Worm (Caenorhabditis elegans) whole organism, L1 larva: Measurements from ENCODE around the gene T23B5.6.
"Not testable (repeated sequence)": the region's sequence is repeated elsewhere in the genome, so short reads cannot be mapped to it uniquely, and the experiment has no call there.

Experiments used
- C34B4.2 ChIP-seq: sonication (generic microtip); optimal IDR thresholded peaks from 2 replicates; lab custom pipeline; 2017; ENCODE audit warnings: mild to moderate bottlenecking, missing genetic modification characterization, missing compliant biosample characterization
- F16B12.6 ChIP-seq: fragments of 150-350 bp; optimal IDR thresholded peaks from 2 replicates; lab custom pipeline; 2014; ENCODE audit warnings: missing biosample characterization, missing genetic modification characterization
- Y116A8C.19 ChIP-seq: sonication (generic microtip); optimal IDR thresholded peaks from 2 replicates; lab custom pipeline; 2016; ENCODE audit warnings: missing compliant biosample characterization, missing genetic modification characterization, borderline replicate concordance
- blmp-1 ChIP-seq: fragments of 150-350 bp; optimal IDR thresholded peaks from 2 replicates; lab custom pipeline; 2014; ENCODE audit warnings: missing biosample characterization, missing genetic modification characterization
- ceh-63 ChIP-seq: fragments of 200-800 bp; sonication (Bioruptor generic); optimal IDR thresholded peaks from 2 replicates; lab custom pipeline; 2018; ENCODE audit warnings: mild to moderate bottlenecking, missing genetic modification characterization, missing compliant biosample characterization
- ceh-8 ChIP-seq: fragments of 200-800 bp; sonication (Bioruptor generic); optimal IDR thresholded peaks from 2 replicates; lab custom pipeline; 2018; ENCODE audit warnings: mild to moderate bottlenecking, missing genetic modification characterization, moderate library complexity, missing compliant biosample characterization
- ceh-82 ChIP-seq, 3 experiments: fragments of 150-350 bp in 1 of 3; sonication (generic microtip) in 2 of 3; optimal IDR thresholded peaks; 2 replicates each; lab custom pipeline; 2014 to 2017; ENCODE audit warnings: missing biosample characterization in 3 of 3, missing genetic modification characterization in 3 of 3
- ceh-88 ChIP-seq: fragments of 200-800 bp; sonication (Bioruptor generic); IDR thresholded peaks from 2 replicates; pipeline ENCODE4 v1.3.6; 2022; ENCODE audit warnings: missing genetic modification characterization, missing compliant biosample characterization
- dpl-1 ChIP-seq, 3 experiments: fragments of 150-350 bp in 2 of 3; sonication (generic microtip) in 1 of 3; optimal IDR thresholded peaks; 2 replicates each; lab custom pipeline; 2014 to 2017; ENCODE audit warnings: missing biosample characterization in 3 of 3, missing genetic modification characterization in 3 of 3, missing genetic modification reagents in 3 of 3
- dsc-1 ChIP-seq: sonication (generic microtip); optimal IDR thresholded peaks from 2 replicates; lab custom pipeline; 2016; ENCODE audit warnings: mild to moderate bottlenecking, missing genetic modification characterization, missing compliant biosample characterization
- efl-1 ChIP-seq, 4 experiments: fragments of 150-350 bp; optimal IDR thresholded peaks in 3 of 4; peaks in 1 of 4; 1 replicate in 1 of 4; 2 replicates in 3 of 4; lab custom pipeline; 2014; ENCODE audit warnings: missing biosample characterization in 2 of 4, missing genetic modification characterization in 2 of 4, missing genetic modification reagents in 2 of 4
- efl-3 ChIP-seq: fragments of 200-800 bp; sonication (Bioruptor generic); optimal IDR thresholded peaks from 2 replicates; lab custom pipeline; 2018; ENCODE audit warnings: mild to moderate bottlenecking, missing genetic modification characterization, missing compliant biosample characterization
- egl-13 ChIP-seq: sonication (generic microtip); optimal IDR thresholded peaks from 2 replicates; lab custom pipeline; 2016; ENCODE audit warnings: missing genotype, missing genetic modification reagents, missing genetic modification characterization, missing compliant biosample characterization
- elt-3 ChIP-seq, 6 experiments: fragments of 150-350 bp in 1 of 6; sonication (generic microtip); optimal IDR thresholded peaks; 2 replicates each; lab custom pipeline; 2017 to 2018; ENCODE audit warnings: missing biosample characterization in 6 of 6, missing genetic modification characterization in 6 of 6, inconsistent platforms in 1 of 6
- ets-5 ChIP-seq: fragments of 200-800 bp; sonication (Bioruptor generic); IDR thresholded peaks from 2 replicates; pipeline ENCODE4 v1.3.6; 2022; ENCODE audit warnings: missing genetic modification characterization, missing compliant biosample characterization
- fkh-4 ChIP-seq: sonication (generic microtip); optimal IDR thresholded peaks from 2 replicates; lab custom pipeline; 2016; ENCODE audit warnings: missing compliant biosample characterization, missing genetic modification characterization, borderline replicate concordance
- grh-1 ChIP-seq: fragments of 200-800 bp; sonication (Bioruptor generic); IDR thresholded peaks from 2 replicates; pipeline ENCODE4 v1.3.6; 2022; ENCODE audit warnings: missing genetic modification reagents, missing genetic modification characterization, missing compliant biosample characterization
- irx-1 ChIP-seq: sonication (generic microtip); optimal IDR thresholded peaks from 2 replicates; lab custom pipeline; 2016; ENCODE audit warnings: missing genetic modification characterization, missing compliant biosample characterization
- isw-1 ChIP-seq: fragments of 200-800 bp; sonication (Bioruptor generic); IDR thresholded peaks from 2 replicates; pipeline ENCODE4 v1.3.6; 2022; ENCODE audit warnings: missing genetic modification characterization, missing compliant biosample characterization
- jun-1 ChIP-seq: fragments of 150-350 bp; optimal IDR thresholded peaks from 2 replicates; lab custom pipeline; 2014; ENCODE audit warnings: missing biosample characterization, missing genetic modification reagents, missing genetic modification characterization
- lin-14 ChIP-seq: fragments of 200-800 bp; sonication (Bioruptor generic); optimal IDR thresholded peaks from 2 replicates; lab custom pipeline; 2018; ENCODE audit warnings: mild to moderate bottlenecking, missing genetic modification characterization, moderate library complexity, missing compliant biosample characterization
- lin-15B ChIP-seq: fragments of 150-350 bp; sonication (generic microtip); optimal IDR thresholded peaks from 3 replicates; lab custom pipeline; 2014; ENCODE audit warnings: missing biosample characterization, missing genetic modification characterization
- mab-9 ChIP-seq: fragments of 200-800 bp; sonication (Bioruptor generic); IDR thresholded peaks from 2 replicates; pipeline ENCODE4 v1.3.6; 2022; ENCODE audit warnings: missing genetic modification reagents, missing genetic modification characterization, missing compliant biosample characterization
- mdl-1 ChIP-seq, 2 experiments: fragments of 150-350 bp; optimal IDR thresholded peaks; 2 replicates each; lab custom pipeline; 2014 to 2017; ENCODE audit warnings: missing biosample characterization in 2 of 2, missing genetic modification characterization in 2 of 2, inconsistent platforms in 1 of 2
- mef-2 ChIP-seq: fragments of 150-350 bp; optimal IDR thresholded peaks from 2 replicates; lab custom pipeline; 2014; ENCODE audit warnings: missing biosample characterization, missing genetic modification characterization
- mep-1 ChIP-seq: fragments of 150-350 bp; optimal IDR thresholded peaks from 2 replicates; lab custom pipeline; 2014; ENCODE audit warnings: missing biosample characterization, missing genetic modification characterization
- nhr-11 ChIP-seq: fragments of 150-350 bp; optimal IDR thresholded peaks from 2 replicates; lab custom pipeline; 2014; ENCODE audit warnings: missing biosample characterization, missing genetic modification characterization
- nhr-12 ChIP-seq: sonication (generic microtip); optimal IDR thresholded peaks from 2 replicates; lab custom pipeline; 2017; ENCODE audit warnings: missing biosample characterization, missing genetic modification characterization
- nhr-19 ChIP-seq: fragments of 200-800 bp; sonication (Bioruptor generic); conservative IDR thresholded peaks from 2 replicates; pipeline ENCODE4 v1.3.6; 2022; ENCODE audit warnings: missing genetic modification characterization, missing compliant biosample characterization
- nhr-77 ChIP-seq: fragments of 150-350 bp; optimal IDR thresholded peaks from 2 replicates; lab custom pipeline; 2014; ENCODE audit warnings: missing biosample characterization, missing genetic modification characterization
- nhr-85 ChIP-seq: sonication (generic microtip); peaks from one replicate; lab custom pipeline; 2016; ENCODE audit warnings: missing genetic modification characterization, inconsistent platforms, missing compliant biosample characterization
- nhr-90 ChIP-seq: sonication (generic microtip); optimal IDR thresholded peaks from 2 replicates; lab custom pipeline; 2016; ENCODE audit warnings: mild to moderate bottlenecking, missing genetic modification characterization, missing compliant biosample characterization; ENCODE audit not compliant: poor library complexity
- pag-3 ChIP-seq: sonication (generic microtip); optimal IDR thresholded peaks from 2 replicates; lab custom pipeline; 2017; ENCODE audit warnings: missing genetic modification characterization, mild to moderate bottlenecking, missing compliant biosample characterization, antibody characterized with exemption, borderline replicate concordance; ENCODE audit not compliant: insufficient read depth
- pqm-1 ChIP-seq: sonication (generic microtip); optimal IDR thresholded peaks from 3 replicates; lab custom pipeline; 2017; ENCODE audit warnings: missing biosample characterization, missing genetic modification characterization
- rnt-1 ChIP-seq: sonication (generic microtip); optimal IDR thresholded peaks from 2 replicates; lab custom pipeline; 2016; ENCODE audit warnings: mild to moderate bottlenecking, missing genetic modification characterization, moderate library complexity, missing compliant biosample characterization
- sox-4 ChIP-seq: sonication (generic microtip); optimal IDR thresholded peaks from 2 replicates; lab custom pipeline; 2016; ENCODE audit warnings: missing genetic modification characterization, missing compliant biosample characterization
- sptf-1 ChIP-seq: fragments of 150-350 bp; optimal IDR thresholded peaks from 2 replicates; lab custom pipeline; 2014; ENCODE audit warnings: missing biosample characterization, missing genetic modification characterization
- sup-37 ChIP-seq: fragments of 200-800 bp; sonication (Bioruptor generic); optimal IDR thresholded peaks from 2 replicates; lab custom pipeline; 2018; ENCODE audit warnings: mild to moderate bottlenecking, missing genetic modification characterization, missing compliant biosample characterization
- swsn-7 ChIP-seq: sonication (generic microtip); optimal IDR thresholded peaks from 2 replicates; lab custom pipeline; 2016; ENCODE audit warnings: missing genetic modification characterization, missing compliant biosample characterization
- tbx-2 ChIP-seq: sonication (generic microtip); optimal IDR thresholded peaks from 2 replicates; lab custom pipeline; 2016; ENCODE audit warnings: missing genetic modification characterization, missing compliant biosample characterization
- unc-130 ChIP-seq: fragments of 150-350 bp; optimal IDR thresholded peaks from 2 replicates; lab custom pipeline; 2017; ENCODE audit warnings: missing biosample characterization, missing genetic modification characterization, inconsistent platforms
- unc-30 ChIP-seq: sonication (generic microtip); optimal IDR thresholded peaks from 2 replicates; lab custom pipeline; 2017; ENCODE audit warnings: missing biosample characterization, missing genetic modification characterization
- unc-98 ChIP-seq: fragments of 200-800 bp; sonication (Bioruptor generic); IDR thresholded peaks from 2 replicates; pipeline ENCODE4 v1.3.6; 2022; ENCODE audit warnings: missing genetic modification characterization, missing compliant biosample characterization
- vab-15 ChIP-seq: sonication (generic microtip); optimal IDR thresholded peaks from 2 replicates; lab custom pipeline; 2017; ENCODE audit warnings: missing genotype, mild to moderate bottlenecking, missing genetic modification characterization, missing compliant biosample characterization
- ztf-4 ChIP-seq: fragments of 150-350 bp; optimal IDR thresholded peaks from 2 replicates; lab custom pipeline; 2014; ENCODE audit warnings: missing biosample characterization, missing genetic modification characterization

Gene T23B5.6

DNA sequence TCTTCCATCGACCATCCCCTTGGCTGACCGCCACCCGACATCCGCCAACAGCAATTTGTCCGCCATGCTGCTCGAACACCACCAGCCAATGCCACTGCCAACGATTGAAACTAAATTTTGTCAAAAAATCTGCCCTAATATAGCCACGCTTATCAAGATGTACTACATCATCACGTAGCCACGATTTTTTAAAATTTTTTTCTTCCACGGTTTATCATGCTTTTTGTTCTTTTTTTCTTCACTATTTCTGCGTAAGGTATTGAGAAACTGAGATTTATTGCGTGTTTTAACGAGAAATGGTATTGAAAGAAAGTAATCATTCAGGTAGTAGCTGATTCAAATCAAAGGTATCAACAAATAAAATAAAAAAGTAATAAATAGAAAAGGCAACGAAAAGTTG lies at the start of gene T23B5.6:
Gene T23B5.6, minus strand, starts transcription at position 101 of the 400 bp plus-strand sequence.
- TF ChIP-seq unc-130; blmp-1 (tag; lab: Kevin White, UChicago); irx-1 (tag; lab: Kevin White, UChicago): not testable (repeated sequence)

DNA sequence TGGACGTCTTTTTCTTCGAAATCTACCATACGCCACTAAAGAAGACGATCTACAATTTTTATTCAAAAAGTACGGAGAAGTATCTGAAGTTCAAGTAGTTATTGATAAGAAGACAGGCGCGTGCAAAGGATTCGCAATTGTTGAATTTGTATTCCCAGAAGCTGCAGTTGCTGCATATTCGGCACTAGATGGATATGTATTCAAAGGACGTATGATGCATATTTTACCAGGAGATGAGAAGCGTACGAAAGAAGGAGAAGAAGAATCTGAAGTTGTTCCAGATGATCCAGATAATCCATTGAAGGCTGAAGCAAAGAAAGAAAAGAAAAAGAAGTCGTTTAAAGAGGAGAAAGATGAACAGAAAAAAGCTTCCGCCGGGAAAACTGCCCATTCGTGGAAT lies 48.9 kb upstream of the T23B5.6 start:
- TF ChIP-seq mep-1 (tag; lab: Kevin White, UChicago) (no peak), nhr-85 (tag; lab: Kevin White, UChicago) (peak; percentile 58), nhr-77 (tag; lab: Kevin White, UChicago) (no peak), nhr-19 (GFP tag; lab: Robert Waterston, UW) (no peak), efl-1 (optimal IDR thresholded peaks at IDR 0.05; lab: Kevin White, UChicago) (no peak), efl-1 (GFP tag; optimal IDR thresholded peaks at IDR 0.05 in 1 of 2; lab: Kevin White, UChicago) (peak in 1 of 2 experiments; percentile 64)

DNA sequence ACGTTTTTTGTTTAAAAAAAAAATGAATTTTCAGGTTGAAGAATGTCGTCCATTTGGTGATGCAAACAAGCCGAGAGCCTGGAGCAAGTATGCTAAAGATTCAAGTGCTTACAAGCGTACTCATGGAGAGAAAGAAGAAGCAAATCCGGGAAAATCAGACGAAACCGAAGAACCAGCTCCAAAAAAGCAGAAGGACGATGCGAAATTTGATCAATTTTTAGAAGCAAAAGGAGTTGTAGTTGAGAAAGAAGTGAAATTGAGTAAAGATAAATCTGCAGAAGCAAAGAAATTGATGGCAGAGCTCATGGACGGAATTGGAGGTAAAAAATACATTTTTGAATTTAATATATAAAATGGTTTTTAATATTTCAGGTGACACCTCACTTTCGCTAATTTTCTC lies 48.2 kb upstream of the T23B5.6 start:
- TF ChIP-seq efl-1 (optimal IDR thresholded peaks at IDR 0.05; lab: Kevin White, UChicago) (no peak), efl-1 (GFP tag; optimal IDR thresholded peaks at IDR 0.05 in 1 of 2; lab: Kevin White, UChicago) (peak in 1 of 2 experiments; percentile 92), rnt-1 (no peak), ceh-63 (GFP tag; lab: Kevin White, UChicago) (no peak), jun-1 (no peak)

DNA sequence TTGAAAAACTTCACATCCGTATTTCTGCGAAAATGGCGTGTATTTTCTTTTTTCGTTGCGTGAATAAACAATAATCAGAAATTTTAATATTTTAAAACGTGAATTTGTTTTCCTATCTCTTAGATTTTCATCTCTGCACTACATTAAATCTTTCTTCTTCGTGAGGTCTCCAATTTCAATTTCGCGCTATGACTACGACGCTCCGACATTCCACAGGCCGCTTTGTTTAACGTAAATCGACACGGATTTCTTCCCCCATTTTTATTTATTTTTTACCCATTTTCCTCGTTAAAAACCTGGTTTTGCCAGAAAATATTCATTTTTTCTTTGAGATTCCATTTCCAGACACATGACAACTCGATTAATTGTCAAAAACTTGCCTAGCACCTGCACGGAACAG lies 47.6 kb upstream of the T23B5.6 start, which contains the start of the genes T23F6.3 and rbd-1:
Gene T23F6.3, minus strand, starts transcription at position 120 of the 400 bp plus-strand sequence.
Gene rbd-1, plus strand, starts transcription at position 346 of the 400 bp plus-strand sequence.
- TF ChIP-seq mdl-1 (tag; optimal IDR thresholded peaks at IDR 0.05; lab: Kevin White, UChicago) (peak in 1 of 2 experiments; percentile 79), ceh-82 (tag; optimal IDR thresholded peaks at IDR 0.05; lab: Kevin White, UChicago) (peak; percentile 93 to 96 (median 94)), Y116A8C.19 (no peak), swsn-7 (tag; lab: Kevin White, UChicago) (peak; percentile 92), unc-30 (tag; lab: Kevin White, UChicago) (peak; percentile 44), ets-5 (GFP tag; lab: Robert Waterston, UW) (no peak), elt-3 (tag; optimal IDR thresholded peaks at IDR 0.05; lab: Kevin White, UChicago) (peak in 3 of 6 experiments; percentile 66 to 86 (median 79)), mef-2 (tag; lab: Kevin White, UChicago) (peak; percentile 44), ztf-4 (tag; lab: Kevin White, UChicago) (peak; percentile 75), nhr-11 (tag; lab: Kevin White, UChicago) (peak; percentile 82), dsc-1 (tag; lab: Kevin White, UChicago) (peak; percentile 92), sup-37 (GFP tag; lab: Kevin White, UChicago) (peak; percentile 13), isw-1 (GFP tag; lab: Robert Waterston, UW) (peak; percentile 87), dpl-1 (GFP tag; optimal IDR thresholded peaks at IDR 0.05; lab: Kevin White, UChicago) (peak; percentile 100), sptf-1 (tag; lab: Kevin White, UChicago) (no peak), unc-98 (GFP tag; lab: Robert Waterston, UW) (peak; percentile 43; the same call in 1 of the 2 replicates), fkh-4 (tag; lab: Kevin White, UChicago) (peak; percentile 81), ceh-88 (peak; percentile 85), tbx-2 (tag; lab: Kevin White, UChicago) (peak; percentile 95), lin-14 (peak; percentile 86), F16B12.6 (tag; lab: Kevin White, UChicago) (peak; percentile 63), nhr-85 (tag; lab: Kevin White, UChicago) (peak; percentile 96), sox-4 (peak; percentile 76), vab-15 (tag; lab: Kevin White, UChicago) (peak; percentile 66), mab-9 (GFP tag; lab: Robert Waterston, UW) (peak; percentile 72), nhr-12 (no peak), lin-15B (tag; lab: Kevin White, UChicago) (peak; percentile 79), nhr-19 (GFP tag; lab: Robert Waterston, UW) (peak; percentile 93), pag-3 (tag; lab: Kevin White, UChicago) (no peak), efl-3 (GFP tag; lab: Kevin White, UChicago) (no peak), pqm-1 (tag; lab: Kevin White, UChicago) (no peak), blmp-1 (tag; lab: Kevin White, UChicago) (peak; percentile 86), ceh-63 (GFP tag; lab: Kevin White, UChicago) (no peak), egl-13 (tag; lab: Kevin White, UChicago) (peak; percentile 84), nhr-90 (tag; lab: Kevin White, UChicago) (peak; percentile 96), ceh-8 (GFP tag; lab: Kevin White, UChicago) (peak; percentile 90), grh-1 (GFP tag; lab: Robert Waterston, UW) (peak; percentile 76), C34B4.2 (no peak)
